In the genomic region with DNA sequence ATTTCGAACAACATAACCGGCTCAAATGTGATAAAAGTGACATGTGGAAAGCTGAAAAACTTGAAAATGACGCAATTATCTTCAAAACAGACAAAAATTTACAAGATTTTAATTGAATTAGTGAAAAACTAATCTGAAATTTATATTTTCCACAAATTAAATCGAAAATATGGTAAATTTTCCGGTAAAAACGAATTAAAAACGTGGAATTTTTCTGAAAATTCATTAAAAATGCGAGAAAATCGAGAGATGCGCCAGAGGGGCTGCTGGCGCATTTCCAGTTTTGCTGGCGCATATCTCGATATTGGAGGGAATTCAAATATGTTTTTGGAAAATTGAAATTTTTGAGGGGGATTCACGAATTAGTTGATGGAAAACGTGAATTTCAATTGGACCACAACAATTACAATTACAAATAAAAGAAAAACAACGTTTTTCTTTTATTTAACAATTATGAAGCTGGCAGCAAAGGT, we compare ENCODE assay signal across 3 worm cellular contexts.
TF ChIP-seq lines count a peak whose summit lies in the region.

Gene haf-3 (minus strand): TSS at position 51 of the 473 bp plus-strand sequence.
Gene F57A10.2 (plus strand): TSS at position 454 of the 473 bp plus-strand sequence.

TF ChIP-seq in whole organism, L2 larva, 48 proteins besides CTCF, POLR2A, EP300 and RAD21 (continued from another document):
- TF ChIP-seq gmeb-1 (tag; optimal IDR thresholded peaks at IDR 0.05; lab: Kevin White, UChicago) (peak; percentile 99), skn-1 (tag; optimal IDR thresholded peaks at IDR 0.05; lab: Kevin White, UChicago) (no peak), elt-3 (tag; optimal IDR thresholded peaks at IDR 0.05; lab: Kevin White, UChicago) (no peak), unc-39 (tag; optimal IDR thresholded peaks at IDR 0.05; lab: Kevin White, UChicago) (no peak), ama-1 (optimal IDR thresholded peaks at IDR 0.05; lab: Kevin White, UChicago) (peak; percentile 60), nhr-11 (tag; optimal IDR thresholded peaks at IDR 0.05; lab: Kevin White, UChicago) (no peak), mdl-1 (tag; optimal IDR thresholded peaks at IDR 0.05; lab: Kevin White, UChicago) (peak in 1 of 2 experiments; percentile 19), C34F6.9 (tag; optimal IDR thresholded peaks at IDR 0.05; lab: Kevin White, UChicago) (peak; percentile 96), zag-1 (tag; optimal IDR thresholded peaks at IDR 0.05; lab: Kevin White, UChicago) (peak; percentile 67), sma-3 (GFP tag; optimal IDR thresholded peaks at IDR 0.05; lab: Kevin White, UChicago) (peak; percentile 92), fos-1 (tag; optimal IDR thresholded peaks at IDR 0.05; lab: Kevin White, UChicago) (peak; percentile 57), elt-1 (tag; optimal IDR thresholded peaks at IDR 0.05; lab: Kevin White, UChicago) (no peak), ztf-11 (tag; optimal IDR thresholded peaks at IDR 0.05; lab: Kevin White, UChicago) (no peak), nhr-25 (tag; optimal IDR thresholded peaks at IDR 0.05; lab: Kevin White, UChicago) (peak; percentile 92), ztf-4 (tag; optimal IDR thresholded peaks at IDR 0.05; lab: Kevin White, UChicago) (peak; percentile 84), sem-4 (tag; optimal IDR thresholded peaks at IDR 0.05; lab: Kevin White, UChicago) (peak; percentile 83), nhr-6 (tag; optimal IDR thresholded peaks at IDR 0.05; lab: Kevin White, UChicago) (peak; percentile 84), nhr-129 (tag; optimal IDR thresholded peaks at IDR 0.05; lab: Kevin White, UChicago) (peak; percentile 78), aly-2 (tag; optimal IDR thresholded peaks at IDR 0.05; lab: Kevin White, UChicago) (no peak), sma-9 (GFP tag; optimal IDR thresholded peaks at IDR 0.05; lab: Kevin White, UChicago) (peak; percentile 95), sma-9 (tag; optimal IDR thresholded peaks at IDR 0.05; lab: Kevin White, UChicago) (no peak), nhr-237 (tag; optimal IDR thresholded peaks at IDR 0.05; lab: Kevin White, UChicago) (peak; percentile 80), unc-62 (GFP tag; optimal IDR thresholded peaks at IDR 0.05; lab: Kevin White, UChicago) (peak; percentile 33), alr-1 (tag; optimal IDR thresholded peaks at IDR 0.05; lab: Kevin White, UChicago) (no peak), peb-1 (tag; optimal IDR thresholded peaks at IDR 0.05; lab: Kevin White, UChicago) (no peak), ZK546.5 (tag; optimal IDR thresholded peaks at IDR 0.05; lab: Kevin White, UChicago) (no peak), lsy-2 (tag; optimal IDR thresholded peaks at IDR 0.05; lab: Kevin White, UChicago) (peak; percentile 92 to 96), R02D3.7 (tag; optimal IDR thresholded peaks at IDR 0.05; lab: Kevin White, UChicago) (peak; percentile 72)
TF ChIP-seq in whole organism, L2 larva: peak in this region for 33.

TF ChIP-seq in whole organism, L4 larva, 104 proteins besides CTCF, POLR2A, EP300 and RAD21 (continued from another document and continues in another):
- TF ChIP-seq unc-62 (GFP tag; optimal IDR thresholded peaks at IDR 0.05 in 1 of 2; lab: Kevin White, UChicago) (no peak), unc-62 (tag; optimal IDR thresholded peaks at IDR 0.05; lab: Kevin White, UChicago) (no peak), lir-3 (tag; optimal IDR thresholded peaks at IDR 0.05; lab: Kevin White, UChicago) (no peak), dmd-8 (GFP tag; IDR thresholded peaks at IDR 0.05; lab: Robert Waterston, UW) (no peak), ctbp-1 (GFP tag; IDR thresholded peaks at IDR 0.05; lab: Robert Waterston, UW) (peak; percentile 80; the same call in 1 of the 2 replicates), ces-1 (GFP tag; optimal IDR thresholded peaks at IDR 0.05; lab: Kevin White, UChicago) (peak; percentile 6), nhr-76 (tag; optimal IDR thresholded peaks at IDR 0.05; lab: Kevin White, UChicago) (no peak), nhr-10 (tag; optimal IDR thresholded peaks at IDR 0.05; lab: Kevin White, UChicago) (no peak), zfp-3 (GFP tag; conservative IDR thresholded peaks at IDR 0.05; lab: Robert Waterston, UW) (peak; percentile 63; the same call in 1 of the 2 replicates), daf-8 (GFP tag; IDR thresholded peaks at IDR 0.05; lab: Robert Waterston, UW) (no peak), snpc-4 (tag; optimal IDR thresholded peaks at IDR 0.05; lab: Kevin White, UChicago) (peak; percentile 34), nhr-237 (tag; optimal IDR thresholded peaks at IDR 0.05; lab: Kevin White, UChicago) (no peak), mxl-3 (GFP tag; optimal IDR thresholded peaks at IDR 0.05; lab: Kevin White, UChicago) (no peak), nhr-41 (GFP tag; IDR thresholded peaks at IDR 0.05; lab: Robert Waterston, UW) (no peak), php-3 (GFP tag; IDR thresholded peaks at IDR 0.05; lab: Robert Waterston, UW) (peak; percentile 68; the same call in 1 of the 2 replicates), fkh-10 (GFP tag; optimal IDR thresholded peaks at IDR 0.05; lab: Kevin White, UChicago) (peak; percentile 79), dve-1 (tag; optimal IDR thresholded peaks at IDR 0.05; lab: Kevin White, UChicago; ENCODE audit: insufficient read depth) (peak; percentile 95), snpc-1.2 (GFP tag; IDR thresholded peaks at IDR 0.05; lab: Robert Waterston, UW) (peak; percentile 70), dmd-9 (GFP tag; IDR thresholded peaks at IDR 0.05; lab: Robert Waterston, UW) (no peak), F49E8.2 (tag; optimal IDR thresholded peaks at IDR 0.05; lab: Kevin White, UChicago; ENCODE audit: borderline replicate concordance) (peak; percentile 80), F10B5.3 (tag; optimal IDR thresholded peaks at IDR 0.05; lab: Kevin White, UChicago) (peak; percentile 71), nhr-42 (GFP tag; IDR thresholded peaks at IDR 0.05; lab: Robert Waterston, UW) (no peak), nhr-48 (tag; optimal IDR thresholded peaks at IDR 0.05; lab: Kevin White, UChicago) (peak; percentile 75), hif-1 (tag; optimal IDR thresholded peaks at IDR 0.05; lab: Kevin White, UChicago) (peak; percentile 44 to 54), egl-43 (GFP tag; IDR thresholded peaks at IDR 0.05; lab: Robert Waterston, UW) (no peak), ceh-32 (tag; optimal IDR thresholded peaks at IDR 0.05; lab: Kevin White, UChicago; ENCODE audit: poor library complexity) (peak; percentile 38), madf-5 (GFP tag; IDR thresholded peaks at IDR 0.05; lab: Robert Waterston, UW) (no peak), nhr-28 (tag; optimal IDR thresholded peaks at IDR 0.05; lab: Kevin White, UChicago) (peak; percentile 73), hmg-1.1 (GFP tag; IDR thresholded peaks at IDR 0.05; lab: Robert Waterston, UW) (peak; percentile 79), T20F7.1 (GFP tag; optimal IDR thresholded peaks at IDR 0.05; lab: Kevin White, UChicago) (no peak), dmd-6 (GFP tag; IDR thresholded peaks at IDR 0.05; lab: Robert Waterston, UW) (peak; percentile 89), unc-39 (tag; optimal IDR thresholded peaks at IDR 0.05; lab: Kevin White, UChicago) (no peak), aha-1 (tag; lab: Kevin White, UChicago) (peak; percentile 76), nhr-111 (GFP tag; optimal IDR thresholded peaks at IDR 0.05; lab: Kevin White, UChicago) (no peak), sdz-12 (GFP tag; optimal IDR thresholded peaks at IDR 0.05; lab: Kevin White, UChicago) (no peak), zag-1 (tag; optimal IDR thresholded peaks at IDR 0.05; lab: Kevin White, UChicago) (no peak), Y105C5A.15 (GFP tag; IDR thresholded peaks at IDR 0.05; lab: Robert Waterston, UW) (no peak), attf-4 (tag; optimal IDR thresholded peaks at IDR 0.05; lab: Kevin White, UChicago) (no peak), lin-29 (GFP tag; IDR thresholded peaks at IDR 0.05; lab: Robert Waterston, UW) (peak; percentile 62; the same call in 1 of the 2 replicates), ceh-82 (tag; optimal IDR thresholded peaks at IDR 0.05; lab: Kevin White, UChicago) (no peak), ztf-11 (tag; optimal IDR thresholded peaks at IDR 0.05; lab: Kevin White, UChicago) (no peak), saeg-2 (GFP tag; IDR thresholded peaks at IDR 0.05; lab: Robert Waterston, UW) (no peak), arid-1 (GFP tag; conservative IDR thresholded peaks at IDR 0.05; lab: Robert Waterston, UW) (0 out of 2 replicates have a peak, but pooled peaks have one; percentile 37), rbr-2 (tag; optimal IDR thresholded peaks at IDR 0.05; lab: Kevin White, UChicago) (peak; percentile 88), Y48G9A.11 (GFP tag; IDR thresholded peaks at IDR 0.05; lab: Robert Waterston, UW) (peak; percentile 75), ZK337.2 (GFP tag; IDR thresholded peaks at IDR 0.05; lab: Robert Waterston, UW) (no peak), skn-1 (tag; optimal IDR thresholded peaks at IDR 0.05; lab: Kevin White, UChicago) (no peak), daf-19 (GFP tag; conservative IDR thresholded peaks at IDR 0.05; lab: Robert Waterston, UW) (no peak), daf-12 (tag; optimal IDR thresholded peaks at IDR 0.05; lab: Kevin White, UChicago) (no peak), fos-1 (tag; optimal IDR thresholded peaks at IDR 0.05; lab: Kevin White, UChicago) (no peak), set-16 (GFP tag; IDR thresholded peaks at IDR 0.05; lab: Robert Waterston, UW) (no peak)

TF ChIP-seq in whole organism, late embryonic, 69 proteins besides CTCF, POLR2A, EP300 and RAD21 (continued from another document):
- TF ChIP-seq nhr-11 (tag; optimal IDR thresholded peaks at IDR 0.05; lab: Kevin White, UChicago) = no peak
- peak; percentile 54 for TF ChIP-seq elt-2 (tag; optimal IDR thresholded peaks at IDR 0.05; lab: Kevin White, UChicago)
- TF ChIP-seq hlh-8 (tag; optimal IDR thresholded peaks at IDR 0.05; lab: Kevin White, UChicago) = no peak
- no peak for TF ChIP-seq ref-2 (tag; optimal IDR thresholded peaks at IDR 0.05; lab: Kevin White, UChicago)
- TF ChIP-seq che-1 (tag; optimal IDR thresholded peaks at IDR 0.05; lab: Kevin White, UChicago) = no peak
- no peak for TF ChIP-seq ceh-14 (tag; optimal IDR thresholded peaks at IDR 0.05; lab: Kevin White, UChicago)
- peak; percentile 77 for TF ChIP-seq nfya-1 (tag; optimal IDR thresholded peaks at IDR 0.05; lab: Kevin White, UChicago)
- no peak for TF ChIP-seq odd-2 (tag; optimal IDR thresholded peaks at IDR 0.05; lab: Kevin White, UChicago)
- TF ChIP-seq unc-55 (GFP tag; optimal IDR thresholded peaks at IDR 0.05; lab: Kevin White, UChicago) = peak; percentile 39
- no peak for TF ChIP-seq tbx-2 (tag; optimal IDR thresholded peaks at IDR 0.05; lab: Kevin White, UChicago)
- TF ChIP-seq fkh-10 (GFP tag; optimal IDR thresholded peaks at IDR 0.05; lab: Kevin White, UChicago) = no peak
- no peak for TF ChIP-seq sdc-2 (tag; optimal IDR thresholded peaks at IDR 0.05; lab: Kevin White, UChicago)
- TF ChIP-seq hlh-30 (tag; optimal IDR thresholded peaks at IDR 0.05; lab: Kevin White, UChicago; ENCODE audit: insufficient read depth) = peak; percentile 7
- TF ChIP-seq unc-3 (GFP tag; conservative IDR thresholded peaks at IDR 0.05; lab: Robert Waterston, UW) = no peak
- TF ChIP-seq unc-3 (tag; optimal IDR thresholded peaks at IDR 0.05; lab: Kevin White, UChicago) = peak; percentile 13
- no peak for TF ChIP-seq hlh-15 (tag; optimal IDR thresholded peaks at IDR 0.05; lab: Kevin White, UChicago)
- no peak for TF ChIP-seq mec-3 (tag; optimal IDR thresholded peaks at IDR 0.05; lab: Kevin White, UChicago; ENCODE audit: borderline replicate concordance)
- no peak for TF ChIP-seq ceh-22 (tag; optimal IDR thresholded peaks at IDR 0.05; lab: Kevin White, UChicago)
- no peak for TF ChIP-seq ceh-24 (tag; optimal IDR thresholded peaks at IDR 0.05; lab: Kevin White, UChicago)
- TF ChIP-seq gmeb-2 (tag; optimal IDR thresholded peaks at IDR 0.05; lab: Kevin White, UChicago) = peak; percentile 8
- no peak for TF ChIP-seq hlh-6 (tag; optimal IDR thresholded peaks at IDR 0.05; lab: Kevin White, UChicago)
- TF ChIP-seq ama-1 (optimal IDR thresholded peaks at IDR 0.05; lab: Kevin White, UChicago) = no peak
- TF ChIP-seq fkh-6 (tag; optimal IDR thresholded peaks at IDR 0.05; lab: Kevin White, UChicago) = no peak
- TF ChIP-seq ceh-9 (tag; optimal IDR thresholded peaks at IDR 0.05; lab: Kevin White, UChicago) = no peak
- no peak for TF ChIP-seq sox-4 (tag; optimal IDR thresholded peaks at IDR 0.05; lab: Kevin White, UChicago)
- no peak for TF ChIP-seq ceh-45 (GFP tag; IDR thresholded peaks at IDR 0.05; lab: Robert Waterston, UW)
- no peak for TF ChIP-seq ceh-6 (GFP tag; optimal IDR thresholded peaks at IDR 0.05; lab: Kevin White, UChicago)
- TF ChIP-seq ets-4 (tag; optimal IDR thresholded peaks at IDR 0.05; lab: Kevin White, UChicago) = peak; percentile 1
- TF ChIP-seq ceh-18 (tag; optimal IDR thresholded peaks at IDR 0.05; lab: Kevin White, UChicago) = peak; percentile 32
- no peak for TF ChIP-seq lim-6 (tag; optimal IDR thresholded peaks at IDR 0.05; lab: Kevin White, UChicago)
- TF ChIP-seq nhr-232 (tag; optimal IDR thresholded peaks at IDR 0.05; lab: Kevin White, UChicago) = no peak
- no peak for TF ChIP-seq K02D7.2 (tag; optimal IDR thresholded peaks at IDR 0.05; lab: Kevin White, UChicago)
- no peak for TF ChIP-seq pha-2 (tag; optimal IDR thresholded peaks at IDR 0.05; lab: Kevin White, UChicago)
- no peak for TF ChIP-seq dmd-4 (tag; optimal IDR thresholded peaks at IDR 0.05; lab: Kevin White, UChicago; ENCODE audit: borderline replicate concordance)
- TF ChIP-seq pag-3 (tag; optimal IDR thresholded peaks at IDR 0.05; lab: Kevin White, UChicago; ENCODE audit: borderline replicate concordance) = no peak
- TF ChIP-seq eyg-1 (tag; optimal IDR thresholded peaks at IDR 0.05; lab: Kevin White, UChicago) = no peak
- TF ChIP-seq npax-4 (tag; optimal IDR thresholded peaks at IDR 0.05; lab: Kevin White, UChicago) = no peak
- TF ChIP-seq ahr-1 (tag; optimal IDR thresholded peaks at IDR 0.05; lab: Kevin White, UChicago) = no peak
- peak; percentile 84 for TF ChIP-seq ceh-30 (tag; optimal IDR thresholded peaks at IDR 0.05; lab: Kevin White, UChicago)
- peak; percentile 2 for TF ChIP-seq ttx-3 (tag; optimal IDR thresholded peaks at IDR 0.05; lab: Kevin White, UChicago)
- TF ChIP-seq F13H6.1 (tag; optimal IDR thresholded peaks at IDR 0.05; lab: Kevin White, UChicago) = no peak
- TF ChIP-seq pqm-1 (tag; optimal IDR thresholded peaks at IDR 0.05; lab: Kevin White, UChicago) = no peak
- TF ChIP-seq pros-1 (tag; optimal IDR thresholded peaks at IDR 0.05; lab: Kevin White, UChicago) = no peak
- no peak for TF ChIP-seq syd-9 (tag; optimal IDR thresholded peaks at IDR 0.05; lab: Kevin White, UChicago)
- no peak for TF ChIP-seq K09A11.1 (tag; optimal IDR thresholded peaks at IDR 0.05; lab: Kevin White, UChicago; ENCODE audit: insufficient read depth)
